Worm (Caenorhabditis elegans) whole organism, young adult: ENCODE measurements around the gene R07E5.19.

Experiments used
- F33H1.4 ChIP-seq: fragments of 200-800 bp; sonication (Bioruptor generic); IDR thresholded peaks from 2 replicates; pipeline ENCODE4 v1.3.6; 2022; ENCODE audit warnings: missing genetic modification reagents, missing genetic modification characterization, missing compliant biosample characterization
- F39B2.1 ChIP-seq: fragments of 200-800 bp; sonication (Bioruptor generic); IDR thresholded peaks from 2 replicates; pipeline ENCODE4 v1.3.6; 2022; ENCODE audit warnings: missing genetic modification reagents, missing genetic modification characterization, missing compliant biosample characterization
- Y79H2A.3 ChIP-seq: fragments of 200-800 bp; sonication (Bioruptor generic); conservative IDR thresholded peaks from 2 replicates; pipeline ENCODE4 v1.3.6; 2022; ENCODE audit warnings: missing genetic modification reagents, missing genetic modification characterization, missing compliant biosample characterization
- akir-1 ChIP-seq: fragments of 200-800 bp; sonication (Bioruptor generic); optimal IDR thresholded peaks from 2 replicates; lab custom pipeline; 2018; ENCODE audit warnings: mild to moderate bottlenecking, missing genetic modification characterization, moderate library complexity, missing compliant biosample characterization
- ama-1 ChIP-seq, 3 experiments: fragments of 150-350 bp in 1 of 3; sonication (generic microtip) in 2 of 3; optimal IDR thresholded peaks; 2 replicates each; lab custom pipeline; 2014 to 2018; ENCODE audit warnings: missing biosample characterization in 2 of 3, missing genetic modification characterization in 2 of 3, missing genetic modification reagents in 2 of 3
- madf-3 ChIP-seq: fragments of 200-800 bp; sonication (Bioruptor generic); IDR thresholded peaks from 2 replicates; pipeline ENCODE4 v1.3.6; 2022; ENCODE audit warnings: missing genetic modification reagents, missing genetic modification characterization, missing compliant biosample characterization
- nhr-90 ChIP-seq: sonication (generic microtip); optimal IDR thresholded peaks from 2 replicates; lab custom pipeline; 2016; ENCODE audit warnings: missing genotype, mild to moderate bottlenecking, missing genetic modification characterization, missing compliant biosample characterization
- snpc-3.4 ChIP-seq: sonication (generic microtip); optimal IDR thresholded peaks from 2 replicates; lab custom pipeline; 2017; ENCODE audit warnings: missing genetic modification characterization, mild to moderate bottlenecking, missing compliant biosample characterization, antibody characterized with exemption, moderate library complexity, missing genotype, missing genetic modification reagents
- snpc-4 ChIP-seq, 5 experiments: fragments of 150-350 bp in 1 of 5; sonication (generic microtip) in 4 of 5; optimal IDR thresholded peaks; 2 replicates each; lab custom pipeline; 2014 to 2018; ENCODE audit warnings: missing genetic modification characterization in 5 of 5, missing biosample characterization in 3 of 5, antibody characterized with exemption in 2 of 5, mild to moderate bottlenecking in 2 of 5, missing compliant biosample characterization in 2 of 5, missing genotype in 2 of 5, moderate library complexity in 2 of 5, missing genetic modification reagents in 1 of 5
- unc-130 ChIP-seq: sonication (generic microtip); optimal IDR thresholded peaks from 2 replicates; lab custom pipeline; 2016; ENCODE audit warnings: missing genetic modification reagents, missing genetic modification characterization, missing compliant biosample characterization
- unc-62 ChIP-seq: fragments of 150-350 bp; optimal IDR thresholded peaks from 2 replicates; lab custom pipeline; 2014; ENCODE audit warnings: missing biosample characterization, missing genetic modification reagents, missing genetic modification characterization

DNA sequence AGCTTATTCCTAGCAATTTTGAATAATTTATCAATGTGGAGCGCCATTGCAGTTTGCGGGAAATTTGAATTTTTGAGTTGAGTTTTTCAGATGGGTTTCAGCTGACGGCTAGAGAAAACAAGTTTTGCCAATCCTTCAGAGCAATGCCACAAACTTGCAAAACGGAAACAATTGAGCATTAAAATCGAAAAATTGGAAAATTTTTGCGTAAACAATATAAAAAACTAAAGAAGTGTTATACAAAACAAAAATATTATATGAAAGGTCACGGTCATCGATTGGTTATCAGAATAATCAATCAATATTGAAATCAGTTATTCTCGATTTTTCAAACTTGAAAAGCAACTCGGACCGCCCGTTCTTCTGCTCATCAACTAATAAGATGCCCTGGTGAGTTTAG lies 16.7 kb downstream of the R07E5.19 start, which contains the start of gene R07E5.15:
- no peak for TF ChIP-seq unc-62 (GFP tag; lab: Kevin White, UChicago)
- TF ChIP-seq F33H1.4 (GFP tag; lab: Robert Waterston, UW): no peak
- TF ChIP-seq snpc-3.4 (tag; lab: Kevin White, UChicago): no peak
- TF ChIP-seq Y79H2A.3 (GFP tag; lab: Robert Waterston, UW): no peak
- TF ChIP-seq unc-130: no peak
- TF ChIP-seq madf-3: no peak
- no peak for TF ChIP-seq F39B2.1 (GFP tag; lab: Robert Waterston, UW)
- TF ChIP-seq akir-1 (GFP tag; lab: Kevin White, UChicago): no peak
- no peak for TF ChIP-seq nhr-90 (tag; lab: Kevin White, UChicago)
- no peak for TF ChIP-seq ama-1 (optimal IDR thresholded peaks at IDR 0.05; lab: Kevin White, UChicago)
- TF ChIP-seq ama-1 (GFP tag; optimal IDR thresholded peaks at IDR 0.05; lab: Kevin White, UChicago): no peak
- no peak for TF ChIP-seq snpc-4 (GFP tag; optimal IDR thresholded peaks at IDR 0.05; lab: Kevin White, UChicago)
- TF ChIP-seq snpc-4 (tag; optimal IDR thresholded peaks at IDR 0.05; lab: Kevin White, UChicago): no peak
